Fruit fly (Drosophila melanogaster) whole organism, embryonic: ENCODE results near the gene Ppat-Dpck.

Experiments
- Asciz ChIP-seq: fragments of 200-800 bp; sonication (Bioruptor generic); optimal IDR thresholded peaks from 2 replicates; lab custom pipeline; 2017; ENCODE audit warnings: missing biosample characterization, mild to moderate bottlenecking, missing genetic modification characterization, missing genetic modification reagents
- CG10431 ChIP-seq: fragments of 200-800 bp; sonication (Bioruptor generic); optimal IDR thresholded peaks from 3 replicates; lab custom pipeline; 2018; ENCODE audit warnings: missing biosample characterization, mild to moderate bottlenecking, missing genetic modification characterization
- CG12236 ChIP-seq: fragments of 200-800 bp; sonication (Bioruptor generic); optimal IDR thresholded peaks from 2 replicates; lab custom pipeline; 2016; ENCODE audit warnings: missing biosample characterization, missing genetic modification characterization
- CG1233 ChIP-seq: fragments of 200-800 bp; sonication (Bioruptor generic); optimal IDR thresholded peaks from 4 replicates; lab custom pipeline; 2018; ENCODE audit warnings: missing biosample characterization, mild to moderate bottlenecking, missing genetic modification characterization
- CG13775 ChIP-seq: fragments of 200-800 bp; sonication (Bioruptor generic); optimal IDR thresholded peaks from 3 replicates; lab custom pipeline; 2017; ENCODE audit warnings: missing biosample characterization, mild to moderate bottlenecking, missing genetic modification characterization
- CG14710 ChIP-seq: fragments of 200-800 bp; sonication (Bioruptor generic); optimal IDR thresholded peaks from 3 replicates; lab custom pipeline; 2019; ENCODE audit warnings: missing biosample characterization, mild to moderate bottlenecking, missing genetic modification characterization, moderate library complexity
- CG1529 ChIP-seq: fragments of 200-800 bp; sonication (Bioruptor generic); optimal IDR thresholded peaks from 3 replicates; lab custom pipeline; 2018; ENCODE audit warnings: missing biosample characterization, missing genetic modification characterization
- CG15479 ChIP-seq: fragments of 200-800 bp; sonication (Bioruptor generic); optimal IDR thresholded peaks from 3 replicates; lab custom pipeline; 2019; ENCODE audit warnings: missing biosample characterization, mild to moderate bottlenecking, missing genetic modification characterization, moderate library complexity
- CG16813 ChIP-seq: fragments of 200-800 bp; sonication (Bioruptor generic); IDR thresholded peaks from 3 replicates; pipeline ENCODE4 v1.3.6; 2022; ENCODE audit warnings: missing biosample characterization, missing genetic modification characterization; ENCODE audit not compliant: partially characterized antibody
- CG18011 ChIP-seq: fragments of 200-800 bp; sonication (Bioruptor generic); optimal IDR thresholded peaks from 2 replicates; lab custom pipeline; 2017; ENCODE audit warnings: missing biosample characterization, missing genetic modification characterization, mild to moderate bottlenecking, moderate library complexity, missing genotype
- CG3726 ChIP-seq: fragments of 200-800 bp; sonication (Bioruptor generic); IDR thresholded peaks from 3 replicates; pipeline ENCODE4, ENCODE4 v1.3.6; 2022; ENCODE audit warnings: missing biosample characterization, missing genetic modification characterization
- CG42726 ChIP-seq: fragments of 200-800 bp; sonication (Bioruptor generic); IDR thresholded peaks from 2 replicates; pipeline ENCODE4 v1.3.6; 2022; ENCODE audit warnings: missing biosample characterization, missing genetic modification characterization; ENCODE audit not compliant: partially characterized antibody
- CG6791 ChIP-seq: fragments of 200-800 bp; sonication (Bioruptor generic); IDR thresholded peaks from 3 replicates; pipeline ENCODE4 v1.3.6; 2022; ENCODE audit warnings: missing biosample characterization, missing genetic modification characterization; ENCODE audit not compliant: partially characterized antibody
- CG6854 ChIP-seq: fragments of 200-800 bp; sonication (Bioruptor generic); optimal IDR thresholded peaks from 3 replicates; lab custom pipeline; 2017; ENCODE audit warnings: missing biosample characterization, mild to moderate bottlenecking, missing genetic modification characterization
- CG7928 ChIP-seq: fragments of 200-800 bp; sonication (Bioruptor generic); optimal IDR thresholded peaks from 2 replicates; lab custom pipeline; 2017; ENCODE audit warnings: missing biosample characterization, mild to moderate bottlenecking, missing genetic modification characterization
- CG7987 ChIP-seq: fragments of 200-800 bp; sonication (Bioruptor generic); optimal IDR thresholded peaks from 2 replicates; lab custom pipeline; 2018; ENCODE audit warnings: missing biosample characterization, mild to moderate bottlenecking, missing genetic modification characterization, moderate library complexity
- CG8281 ChIP-seq: fragments of 200-800 bp; sonication (Bioruptor generic); optimal IDR thresholded peaks from 2 replicates; lab custom pipeline; 2018; ENCODE audit warnings: missing biosample characterization, mild to moderate bottlenecking, missing genetic modification characterization, moderate library complexity
- CG8765 ChIP-seq: fragments of 200-800 bp; sonication (Bioruptor generic); IDR thresholded peaks from 2 replicates; pipeline ENCODE4 v1.3.6; 2022; ENCODE audit warnings: missing biosample characterization, missing genetic modification characterization
- CG9609 ChIP-seq: fragments of 200-800 bp; sonication (Bioruptor generic); optimal IDR thresholded peaks from 3 replicates; lab custom pipeline; 2016; ENCODE audit warnings: missing biosample characterization, missing genetic modification characterization
- Dip3 ChIP-seq: fragments of 200-800 bp; sonication (Bioruptor generic); optimal IDR thresholded peaks from 3 replicates; lab custom pipeline; 2016; ENCODE audit warnings: missing biosample characterization, missing genetic modification characterization
- Drgx ChIP-seq: fragments of 200-800 bp; sonication (Bioruptor generic); IDR thresholded peaks from 2 replicates; pipeline ENCODE4 v1.3.6; 2022; ENCODE audit warnings: missing biosample characterization, missing genetic modification characterization
- ERR ChIP-seq: fragments of 200-800 bp; sonication (Bioruptor generic); optimal IDR thresholded peaks from 2 replicates; lab custom pipeline; 2016; ENCODE audit warnings: missing biosample characterization, missing genetic modification characterization
- HLH4C ChIP-seq: fragments of 200-800 bp; sonication (Bioruptor generic); IDR thresholded peaks from 3 replicates; pipeline ENCODE4 v1.3.6; 2022; ENCODE audit warnings: missing biosample characterization, missing genetic modification characterization; ENCODE audit not compliant: partially characterized antibody
- HmgD ChIP-seq: fragments of 200-800 bp; sonication (Bioruptor generic); optimal IDR thresholded peaks from 3 replicates; lab custom pipeline; 2016; ENCODE audit warnings: missing biosample characterization, missing genetic modification characterization
- Hr51 ChIP-seq, 2 experiments: fragments of 200-800 bp; sonication (Bioruptor generic); optimal IDR thresholded peaks; 2 replicates in 1 of 2; 3 replicates in 1 of 2; lab custom pipeline; 2016 to 2018; ENCODE audit warnings: missing biosample characterization in 2 of 2, missing genetic modification characterization in 2 of 2, mild to moderate bottlenecking in 1 of 2, moderate library complexity in 1 of 2
- MBD-R2 ChIP-seq: fragments of 200-800 bp; sonication (Bioruptor generic); IDR thresholded peaks from 2 replicates; pipeline ENCODE4 v1.3.6; 2022; ENCODE audit warnings: missing biosample characterization, missing genetic modification characterization
- Meics ChIP-seq: fragments of 200-800 bp; sonication (Bioruptor generic); optimal IDR thresholded peaks from 2 replicates; lab custom pipeline; 2017; ENCODE audit warnings: missing biosample characterization, mild to moderate bottlenecking, missing genetic modification characterization
- NC2β ChIP-seq: fragments of 200-800 bp; sonication (Bioruptor generic); optimal IDR thresholded peaks from 2 replicates; lab custom pipeline; 2016; ENCODE audit warnings: missing biosample characterization, missing genetic modification characterization
- Ravus ChIP-seq: fragments of 200-800 bp; sonication (Bioruptor generic); IDR thresholded peaks from 2 replicates; pipeline ENCODE4 v1.3.6; 2022; ENCODE audit warnings: missing biosample characterization, missing genetic modification characterization
- Rfx ChIP-seq: fragments of 200-800 bp; sonication (Bioruptor generic); IDR thresholded peaks from 2 replicates; pipeline ENCODE4 v1.3.6; 2022; ENCODE audit warnings: missing biosample characterization, missing genetic modification characterization
- Sry-δ ChIP-seq: fragments of 200-800 bp; sonication (Bioruptor generic); optimal IDR thresholded peaks from 2 replicates; lab custom pipeline; 2016; ENCODE audit warnings: missing biosample characterization, missing genetic modification characterization
- Ssrp ChIP-seq: fragments of 200-800 bp; sonication (Bioruptor generic); optimal IDR thresholded peaks from 2 replicates; lab custom pipeline; 2018; ENCODE audit warnings: missing biosample characterization, mild to moderate bottlenecking, missing genetic modification characterization, moderate library complexity
- Taf1 ChIP-seq: fragments of 200-800 bp; sonication (Bioruptor generic); IDR thresholded peaks from 2 replicates; pipeline ENCODE4 v1.3.6; 2022; ENCODE audit warnings: missing biosample characterization, missing genetic modification characterization
- ase ChIP-seq: fragments of 200-800 bp; sonication (Bioruptor generic); IDR thresholded peaks from 3 replicates; pipeline ENCODE4 v1.3.6; 2022; ENCODE audit warnings: missing biosample characterization, missing genetic modification characterization
- bbx ChIP-seq: fragments of 200-800 bp; sonication (Bioruptor generic); IDR thresholded peaks from 2 replicates; pipeline ENCODE4 v1.3.6; 2022; ENCODE audit warnings: missing biosample characterization, missing genetic modification characterization; ENCODE audit not compliant: partially characterized antibody
- chm ChIP-seq: fragments of 200-800 bp; sonication (Bioruptor generic); IDR thresholded peaks from 2 replicates; pipeline ENCODE4 v1.3.6; 2022; ENCODE audit warnings: missing biosample characterization, missing genetic modification characterization
- chn ChIP-seq: fragments of 200-800 bp; sonication (Bioruptor generic); optimal IDR thresholded peaks from 2 replicates; lab custom pipeline; 2016; ENCODE audit warnings: missing biosample characterization, missing genetic modification characterization
- eyg ChIP-seq: fragments of 200-800 bp; sonication (Bioruptor generic); optimal IDR thresholded peaks from 3 replicates; lab custom pipeline; 2016; ENCODE audit warnings: missing biosample characterization, missing genetic modification characterization
- fd102C ChIP-seq: fragments of 200-800 bp; sonication (Bioruptor generic); optimal IDR thresholded peaks from 2 replicates; lab custom pipeline; 2018; ENCODE audit warnings: missing biosample characterization, mild to moderate bottlenecking, missing genetic modification characterization, moderate library complexity
- ftz-f1 ChIP-seq: fragments of 200-800 bp; sonication (Bioruptor generic); optimal IDR thresholded peaks from 2 replicates; lab custom pipeline; 2016; ENCODE audit warnings: missing biosample characterization, missing genetic modification characterization
- fu2 ChIP-seq: fragments of 200-800 bp; sonication (Bioruptor generic); optimal IDR thresholded peaks from 2 replicates; lab custom pipeline; 2016; ENCODE audit warnings: missing biosample characterization, missing genetic modification characterization
- hb ChIP-seq: fragments of 200-800 bp; sonication (Bioruptor generic); IDR thresholded peaks from 3 replicates; pipeline ENCODE4 v1.3.6; 2022; ENCODE audit warnings: missing biosample characterization, missing genetic modification characterization; ENCODE audit not compliant: partially characterized antibody
- lab ChIP-seq: fragments of 200-800 bp; sonication (Bioruptor generic); optimal IDR thresholded peaks from 3 replicates; lab custom pipeline; 2017; ENCODE audit warnings: missing biosample characterization, missing genetic modification characterization, mild to moderate bottlenecking, moderate library complexity, missing genetic modification reagents
- onecut ChIP-seq: fragments of 200-800 bp; sonication (Bioruptor generic); IDR thresholded peaks from 2 replicates; pipeline ENCODE4 v1.3.6; 2022; ENCODE audit warnings: missing biosample characterization, missing genetic modification characterization
- p53 ChIP-seq: fragments of 200-800 bp; sonication (Bioruptor generic); optimal IDR thresholded peaks from 2 replicates; lab custom pipeline; 2016; ENCODE audit warnings: missing biosample characterization, missing genetic modification characterization
- run ChIP-seq: fragments of 200-800 bp; sonication (Bioruptor generic); optimal IDR thresholded peaks from 3 replicates; lab custom pipeline; 2018; ENCODE audit warnings: missing biosample characterization, mild to moderate bottlenecking, missing genetic modification characterization
- stwl ChIP-seq: fragments of 200-800 bp; sonication (Bioruptor generic); optimal IDR thresholded peaks from 3 replicates; lab custom pipeline; 2018; ENCODE audit warnings: missing biosample characterization, mild to moderate bottlenecking, missing genetic modification characterization, moderate library complexity
- tll ChIP-seq, 2 experiments: fragments of 200-800 bp in 1 of 2; fragments of >200 bp in 1 of 2; sonication (Bioruptor generic) in 1 of 2; optimal IDR thresholded peaks; 2 replicates each; lab custom pipeline; 2017 to 2019; ENCODE audit warnings: missing biosample characterization in 2 of 2, missing genetic modification characterization in 2 of 2, mild to moderate bottlenecking in 1 of 2, moderate library complexity in 1 of 2
- zen ChIP-seq: fragments of 200-800 bp; sonication (Bioruptor generic); optimal IDR thresholded peaks from 3 replicates; lab custom pipeline; 2018; ENCODE audit warnings: missing biosample characterization, mild to moderate bottlenecking, missing genetic modification characterization, moderate library complexity
- zfh2 ChIP-seq: fragments of 200-800 bp; sonication (Bioruptor generic); optimal IDR thresholded peaks from 2 replicates; lab custom pipeline; 2016; ENCODE audit warnings: missing biosample characterization, missing genetic modification characterization

The Ppat-Dpck gene

DNA sequence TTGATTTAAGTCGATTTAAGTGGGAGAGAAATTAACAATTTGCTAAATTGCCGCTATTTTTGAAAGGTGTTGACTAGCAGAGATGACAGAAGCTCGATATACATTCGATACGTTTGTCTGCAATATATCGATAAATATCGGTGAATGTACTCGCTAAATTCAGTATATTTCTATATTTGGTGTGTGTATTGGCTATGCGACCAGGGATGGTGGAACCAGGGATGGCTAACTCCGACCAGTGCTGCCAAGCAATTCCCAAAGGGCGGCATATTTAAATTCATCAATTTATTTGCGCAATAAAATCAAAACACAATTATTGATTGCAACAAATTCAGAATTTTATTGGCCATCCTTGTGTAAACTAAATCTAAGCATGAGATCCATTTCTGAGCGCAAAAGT is 44.4 kb upstream of the Ppat-Dpck start, which contains the start of gene mad2 (continued):
- peak; percentile 8 for TF ChIP-seq zfh2 (GFP tag; lab: Kevin White, UChicago)
- TF ChIP-seq CG8281 (tag; lab: Kevin White, UChicago): no peak
- peak; percentile 97 for TF ChIP-seq CG7928 (GFP tag; lab: Kevin White, UChicago)
- TF ChIP-seq run (tag; lab: Kevin White, UChicago): no peak
- TF ChIP-seq CG13775: no peak
- peak; percentile 81 for TF ChIP-seq HmgD (GFP tag; lab: Kevin White, UChicago)
- TF ChIP-seq ERR (GFP tag; lab: Kevin White, UChicago): peak; percentile 64
- TF ChIP-seq CG16813: peak; percentile 78
- TF ChIP-seq NC2β (GFP tag; lab: Kevin White, UChicago): peak; percentile 34
- no peak for TF ChIP-seq lab (GFP tag; lab: Kevin White, UChicago)
- TF ChIP-seq ftz-f1 (GFP tag; lab: Kevin White, UChicago): no peak
- TF ChIP-seq CG42726 (GFP tag; lab: Robert Waterston, UW): peak; percentile 40; the same call in 1 of the 2 replicates
- TF ChIP-seq CG10431 (GFP tag; lab: Kevin White, UChicago): no peak
- no peak for TF ChIP-seq Taf1 (GFP tag; lab: Robert Waterston, UW)
- peak; percentile 85 for TF ChIP-seq CG15479 (GFP tag; lab: Kevin White, UChicago)
- 0 out of 2 replicates have a peak, but pooled peaks have one; percentile 18 for TF ChIP-seq CG8765 (GFP tag; lab: Robert Waterston, UW)
- TF ChIP-seq Ravus (GFP tag; lab: Robert Waterston, UW): no peak
- no peak for TF ChIP-seq Dip3
- peak; percentile 28 for TF ChIP-seq zen
- TF ChIP-seq tll (GFP tag; optimal IDR thresholded peaks at IDR 0.05; lab: Kevin White, UChicago): no peak
- TF ChIP-seq Hr51 (GFP tag; optimal IDR thresholded peaks at IDR 0.05; lab: Kevin White, UChicago): no peak
- TF ChIP-seq HLH4C: peak; percentile 65
- TF ChIP-seq CG12236 (GFP tag; lab: Kevin White, UChicago): no peak
- peak; percentile 94 for TF ChIP-seq Sry-δ (GFP tag; lab: Kevin White, UChicago)
- no peak for TF ChIP-seq CG18011 (GFP tag; lab: Kevin White, UChicago)
- peak; percentile 44 for TF ChIP-seq chn
- TF ChIP-seq bbx (GFP tag; lab: Robert Waterston, UW): peak; percentile 59; the same call in 1 of the 2 replicates
- no peak for TF ChIP-seq CG9609 (GFP tag; lab: Kevin White, UChicago)
- no peak for TF ChIP-seq ase (GFP tag; lab: Robert Waterston, UW)
- no peak for TF ChIP-seq CG1529 (GFP tag; lab: Kevin White, UChicago)
- TF ChIP-seq Meics (GFP tag; lab: Kevin White, UChicago): no peak
- no peak for TF ChIP-seq p53 (GFP tag; lab: Kevin White, UChicago)
- TF ChIP-seq Asciz (GFP tag; lab: Kevin White, UChicago): no peak
- peak; percentile 65 for TF ChIP-seq MBD-R2
- TF ChIP-seq CG14710 (tag; lab: Kevin White, UChicago): peak; percentile 67
- no peak for TF ChIP-seq CG6854 (GFP tag; lab: Kevin White, UChicago)
- peak; percentile 80 for TF ChIP-seq stwl
- TF ChIP-seq Drgx: no peak
- no peak for TF ChIP-seq fu2
- no peak for TF ChIP-seq fd102C (GFP tag; lab: Kevin White, UChicago)
- TF ChIP-seq CG7987 (GFP tag; lab: Kevin White, UChicago): peak; percentile 9
- TF ChIP-seq CG1233: no peak
- TF ChIP-seq onecut (GFP tag; lab: Robert Waterston, UW): peak; percentile 34; the same call in 1 of the 2 replicates
- peak; percentile 41; the same call in 1 of the 2 replicates for TF ChIP-seq Rfx (GFP tag; lab: Robert Waterston, UW)
- 0 out of 2 replicates have a peak, but pooled peaks have one; percentile 27 for TF ChIP-seq chm
- peak; percentile 74 for TF ChIP-seq CG6791 (GFP tag; lab: Robert Waterston, UW)
- TF ChIP-seq hb (GFP tag; lab: Robert Waterston, UW): peak; percentile 61; the same call in 2 of the 3 replicates
- TF ChIP-seq Ssrp: no peak
- TF ChIP-seq eyg (GFP tag; lab: Kevin White, UChicago): no peak
- no peak for TF ChIP-seq CG3726 (GFP tag; lab: Robert Waterston, UW)
